Worm (Caenorhabditis elegans): ENCODE data around the gene Y41G9A.6.

- TF ChIP-seq flt-1 (GFP tag; IDR thresholded peaks at IDR 0.05) (peak; percentile 88), klf-2 (GFP tag; conservative IDR thresholded peaks at IDR 0.05) (peak; percentile 87), cog-1 (tag; optimal IDR thresholded peaks at IDR 0.05) (peak; percentile 98)
Measured at ce11 chrX:2996976-2997399, 6.6 kb downstream of the Y41G9A.6 start.

Measured in whole organism, midembryonic.